Fruit fly (Drosophila melanogaster): ENCODE measurements around the gene CG8813.

The CG8813 gene

dm6 chr2L:2878859-2879258 is 9.4 kb downstream of the CG8813 start, which contains the start of gene RabGGTb (continued):
- peak; percentile 58 for TF ChIP-seq CG4424 (GFP tag; optimal IDR thresholded peaks at IDR 0.05)
- no peak for TF ChIP-seq br (optimal IDR thresholded peaks at IDR 0.05)
- TF ChIP-seq CG4707 (GFP tag; optimal IDR thresholded peaks at IDR 0.05) = no peak
- TF ChIP-seq CG3726 (GFP tag; IDR thresholded peaks at IDR 0.05) = 0 out of 3 replicates have a peak, but pooled peaks have one; percentile 36
- TF ChIP-seq prd (optimal IDR thresholded peaks at IDR 0.05) = no peak
- TF ChIP-seq prd (GFP tag; IDR thresholded peaks at IDR 0.05) = peak; percentile 79
- peak; percentile 55 for TF ChIP-seq grau (tag; optimal IDR thresholded peaks at IDR 0.05)
- TF ChIP-seq CG4328 (GFP tag; optimal IDR thresholded peaks at IDR 0.05) = peak; percentile 33
- TF ChIP-seq grn (GFP tag; optimal IDR thresholded peaks at IDR 0.05) = no peak
- TF ChIP-seq Aef1 (GFP tag; IDR thresholded peaks at IDR 0.05) = peak; percentile 58
- peak; percentile 31 for TF ChIP-seq CG6854 (GFP tag; optimal IDR thresholded peaks at IDR 0.05)
- no peak for TF ChIP-seq run (tag; optimal IDR thresholded peaks at IDR 0.05)
- TF ChIP-seq gsb (GFP tag; IDR thresholded peaks at IDR 0.05) = peak; percentile 34
- TF ChIP-seq CG34422 (GFP tag; IDR thresholded peaks at IDR 0.05) = peak; percentile 85
- no peak for TF ChIP-seq abd-A (tag; optimal IDR thresholded peaks at IDR 0.05)
- peak; percentile 72 for TF ChIP-seq lab (GFP tag; optimal IDR thresholded peaks at IDR 0.05)
- TF ChIP-seq insv (GFP tag; optimal IDR thresholded peaks at IDR 0.05) = no peak
- peak; percentile 41 for TF ChIP-seq HHEX (GFP tag; optimal IDR thresholded peaks at IDR 0.05)
- peak in 1 of 2 experiments; percentile 50 for TF ChIP-seq chif (GFP tag; optimal IDR thresholded peaks at IDR 0.05)
- peak; percentile 61 for TF ChIP-seq zfh2 (GFP tag; optimal IDR thresholded peaks at IDR 0.05)
- 0 out of 2 replicates have a peak, but pooled peaks have one; percentile 41 for TF ChIP-seq CG10959 (GFP tag; IDR thresholded peaks at IDR 0.05)
- TF ChIP-seq Doc2 (GFP tag; IDR thresholded peaks at IDR 0.05) = no peak
- peak; percentile 34 for TF ChIP-seq ftz-f1 (GFP tag; optimal IDR thresholded peaks at IDR 0.05)
- no peak for TF ChIP-seq dan (GFP tag; IDR thresholded peaks at IDR 0.05)
- TF ChIP-seq ttk (GFP tag; IDR thresholded peaks at IDR 0.05) = peak; percentile 46
- peak; percentile 6 for TF ChIP-seq CG8089 (GFP tag; optimal IDR thresholded peaks at IDR 0.05)
- no peak for TF ChIP-seq CG42726 (GFP tag; IDR thresholded peaks at IDR 0.05; ENCODE audit: partially characterized antibody)
- TF ChIP-seq sug (tag; optimal IDR thresholded peaks at IDR 0.05) = peak; percentile 31
- TF ChIP-seq lbe (GFP tag; optimal IDR thresholded peaks at IDR 0.05) = no peak
- no peak for TF ChIP-seq Stat92E (GFP tag; optimal IDR thresholded peaks at IDR 0.05)
- peak; percentile 81 for TF ChIP-seq seq (GFP tag; IDR thresholded peaks at IDR 0.05)
- TF ChIP-seq Bgb (GFP tag; IDR thresholded peaks at IDR 0.05; ENCODE audit: partially characterized antibody) = no peak
- peak; percentile 63 for TF ChIP-seq ems (GFP tag; optimal IDR thresholded peaks at IDR 0.05)
- peak; percentile 50 for TF ChIP-seq CHES-1-like (GFP tag; optimal IDR thresholded peaks at IDR 0.05)
- TF ChIP-seq Sox100B (GFP tag; optimal IDR thresholded peaks at IDR 0.05) = no peak
- TF ChIP-seq CG6254 (GFP tag; optimal IDR thresholded peaks at IDR 0.05) = no peak
- TF ChIP-seq pfk (GFP tag; optimal IDR thresholded peaks at IDR 0.05) = no peak
- no peak for TF ChIP-seq CG10462 (GFP tag; optimal IDR thresholded peaks at IDR 0.05)
- peak; percentile 39 for TF ChIP-seq gcm2 (GFP tag; optimal IDR thresholded peaks at IDR 0.05)
- TF ChIP-seq CG17612 (GFP tag; IDR thresholded peaks at IDR 0.05) = no peak
- peak; percentile 20 for TF ChIP-seq CG3163 (GFP tag; optimal IDR thresholded peaks at IDR 0.05)
- TF ChIP-seq CG15269 (tag; optimal IDR thresholded peaks at IDR 0.05) = peak; percentile 62
- peak; percentile 59 for TF ChIP-seq al (GFP tag; IDR thresholded peaks at IDR 0.05)
- peak; percentile 50 to 59 for TF ChIP-seq Pdp1 (GFP tag; optimal IDR thresholded peaks at IDR 0.05)
- peak; percentile 64; the same call in 2 of the 3 replicates for TF ChIP-seq CG11695 (GFP tag; IDR thresholded peaks at IDR 0.05)
- TF ChIP-seq CG14050 (GFP tag; IDR thresholded peaks at IDR 0.05) = peak; percentile 48; the same call in 2 of the 3 replicates
- TF ChIP-seq CG16813 (GFP tag; IDR thresholded peaks at IDR 0.05; ENCODE audit: partially characterized antibody) = 0 out of 3 replicates have a peak, but pooled peaks have one; percentile 17
- TF ChIP-seq klu (GFP tag; IDR thresholded peaks at IDR 0.05) = peak; percentile 33; the same call in 1 of the 2 replicates
- TF ChIP-seq Kr (GFP tag; optimal IDR thresholded peaks at IDR 0.05) = no peak
- peak; percentile 73; the same call in 2 of the 3 replicates for TF ChIP-seq otp (GFP tag; IDR thresholded peaks at IDR 0.05)
- TF ChIP-seq ssp (GFP tag; IDR thresholded peaks at IDR 0.05) = peak; percentile 42
